Fruit fly (Drosophila melanogaster) whole organism, embryonic: ENCODE results near the gene CG15047.

Experiments
- ATbp ChIP-seq: fragments of 200-800 bp; sonication (Bioruptor generic); optimal IDR thresholded peaks from 2 replicates; lab custom pipeline; 2017; ENCODE audit warnings: missing biosample characterization, mild to moderate bottlenecking, missing genetic modification characterization, missing genetic modification reagents
- Atf3 ChIP-seq: fragments of 200-800 bp; sonication (Bioruptor generic); optimal IDR thresholded peaks from 3 replicates; lab custom pipeline; 2016; ENCODE audit warnings: missing biosample characterization, missing genetic modification characterization
- Awh ChIP-seq: fragments of 200-800 bp; sonication (Bioruptor generic); IDR thresholded peaks from 2 replicates; pipeline ENCODE4, ENCODE4 v1.3.6; 2022; ENCODE audit warnings: missing biosample characterization, missing genetic modification characterization
- CG10366 ChIP-seq: fragments of 200-800 bp; sonication (Bioruptor generic); IDR thresholded peaks from 2 replicates; pipeline ENCODE4 v1.3.6; 2022; ENCODE audit warnings: missing biosample characterization, missing genetic modification characterization
- CG10431 ChIP-seq: fragments of 200-800 bp; sonication (Bioruptor generic); optimal IDR thresholded peaks from 3 replicates; lab custom pipeline; 2018; ENCODE audit warnings: missing biosample characterization, mild to moderate bottlenecking, missing genetic modification characterization
- CG11723 ChIP-seq: fragments of 200-800 bp; sonication (Bioruptor generic); optimal IDR thresholded peaks from 2 replicates; lab custom pipeline; 2017; ENCODE audit warnings: missing biosample characterization, mild to moderate bottlenecking, missing genetic modification characterization
- CG12071 ChIP-seq: fragments of 200-800 bp; sonication (Bioruptor generic); optimal IDR thresholded peaks from 3 replicates; lab custom pipeline; 2018; ENCODE audit warnings: missing biosample characterization, mild to moderate bottlenecking, missing genetic modification characterization
- CG12104 ChIP-seq: fragments of 200-800 bp; sonication (Bioruptor generic); optimal IDR thresholded peaks from 3 replicates; lab custom pipeline; 2016; ENCODE audit warnings: missing biosample characterization, missing genetic modification characterization
- CG14441 ChIP-seq: fragments of 200-800 bp; sonication (Bioruptor generic); IDR thresholded peaks from 2 replicates; pipeline ENCODE4 v1.3.6; 2022; ENCODE audit warnings: missing biosample characterization, missing genetic modification characterization
- CG16813 ChIP-seq: fragments of 200-800 bp; sonication (Bioruptor generic); IDR thresholded peaks from 3 replicates; pipeline ENCODE4 v1.3.6; 2022; ENCODE audit warnings: missing biosample characterization, missing genetic modification characterization; ENCODE audit not compliant: partially characterized antibody
- CG17328 ChIP-seq: fragments of 200-800 bp; sonication (Bioruptor generic); IDR thresholded peaks from 2 replicates; pipeline ENCODE4 v1.3.6; 2022; ENCODE audit warnings: missing biosample characterization, missing genetic modification characterization
- CG17912 ChIP-seq: fragments of 200-800 bp; sonication (Bioruptor generic); optimal IDR thresholded peaks from 2 replicates; lab custom pipeline; 2018; ENCODE audit warnings: missing biosample characterization, mild to moderate bottlenecking, missing genetic modification characterization
- CG3065 ChIP-seq: fragments of 200-800 bp; sonication (Bioruptor generic); optimal IDR thresholded peaks from 2 replicates; lab custom pipeline; 2016; ENCODE audit warnings: missing biosample characterization, missing genetic modification characterization
- CG32772 ChIP-seq: fragments of 200-800 bp; sonication (Bioruptor generic); IDR thresholded peaks from 2 replicates; pipeline ENCODE4 v1.3.6; 2022; ENCODE audit warnings: missing biosample characterization, missing genetic modification characterization
- CG6254 ChIP-seq: fragments of 200-800 bp; sonication (Bioruptor generic); optimal IDR thresholded peaks from 3 replicates; lab custom pipeline; 2017; ENCODE audit warnings: mild to moderate bottlenecking, missing biosample characterization, missing genetic modification reagents, missing genetic modification characterization
- CG7963 ChIP-seq: fragments of 200-800 bp; sonication (Bioruptor generic); IDR thresholded peaks from 3 replicates; pipeline ENCODE4 v1.3.6; 2022; ENCODE audit warnings: missing biosample characterization, missing genetic modification characterization; ENCODE audit not compliant: partially characterized antibody
- CrebB ChIP-seq: fragments of 200-800 bp; sonication (Bioruptor generic); optimal IDR thresholded peaks from 3 replicates; lab custom pipeline; 2018; ENCODE audit warnings: missing biosample characterization, mild to moderate bottlenecking, missing genetic modification characterization
- Dad ChIP-seq: fragments of 200-800 bp; sonication (Bioruptor generic); optimal IDR thresholded peaks from 3 replicates; lab custom pipeline; 2016; ENCODE audit warnings: missing biosample characterization, missing genetic modification characterization
- E2f1 ChIP-seq: fragments of 200-800 bp; sonication (Bioruptor generic); IDR thresholded peaks from 2 replicates; pipeline ENCODE4 v1.3.6; 2022; ENCODE audit warnings: missing biosample characterization, missing genetic modification characterization
- Ets97D ChIP-seq: fragments of 200-800 bp; sonication (Bioruptor generic); optimal IDR thresholded peaks from 3 replicates; lab custom pipeline; 2016; ENCODE audit warnings: missing biosample characterization, missing genetic modification characterization
- GATAe ChIP-seq: fragments of 200-800 bp; sonication (Bioruptor generic); conservative IDR thresholded peaks from 2 replicates; pipeline ENCODE4 v1.3.6; 2022; ENCODE audit warnings: missing biosample characterization, missing genetic modification characterization
- Hey ChIP-seq: fragments of 200-800 bp; sonication (Bioruptor generic); optimal IDR thresholded peaks from 3 replicates; lab custom pipeline; 2018; ENCODE audit warnings: missing biosample characterization, mild to moderate bottlenecking, missing genetic modification characterization
- Hr78 ChIP-seq, 2 experiments: fragments of 200-800 bp in 1 of 2; fragments of >200 bp in 1 of 2; sonication (Bioruptor generic) in 1 of 2; optimal IDR thresholded peaks; 2 replicates each; lab custom pipeline; 2017 to 2019; ENCODE audit warnings: missing biosample characterization in 2 of 2, missing genetic modification characterization in 2 of 2, mild to moderate bottlenecking in 1 of 2, moderate library complexity in 1 of 2
- Hsf ChIP-seq: fragments of 200-800 bp; sonication (Bioruptor generic); optimal IDR thresholded peaks from 3 replicates; lab custom pipeline; 2016; ENCODE audit warnings: missing biosample characterization, missing genetic modification characterization
- Kr ChIP-seq: fragments of 200-800 bp; sonication (Bioruptor generic); optimal IDR thresholded peaks from 2 replicates; lab custom pipeline; 2017; ENCODE audit warnings: missing biosample characterization, mild to moderate bottlenecking, missing genetic modification characterization
- Lhr ChIP-seq: fragments of 200-800 bp; sonication (Bioruptor generic); optimal IDR thresholded peaks from 3 replicates; lab custom pipeline; 2017; ENCODE audit warnings: mild to moderate bottlenecking, missing biosample characterization, missing genetic modification reagents, missing genetic modification characterization
- Lim3 ChIP-seq: fragments of 200-800 bp; sonication (Bioruptor generic); IDR thresholded peaks from 2 replicates; pipeline ENCODE4 v1.3.6; 2022; ENCODE audit warnings: missing biosample characterization, missing genetic modification characterization
- MBD-R2 ChIP-seq: fragments of 200-800 bp; sonication (Bioruptor generic); IDR thresholded peaks from 2 replicates; pipeline ENCODE4 v1.3.6; 2022; ENCODE audit warnings: missing biosample characterization, missing genetic modification characterization
- NfI ChIP-seq: fragments of 200-800 bp; sonication (Bioruptor generic); optimal IDR thresholded peaks from 3 replicates; lab custom pipeline; 2018; ENCODE audit warnings: missing biosample characterization, mild to moderate bottlenecking, missing genetic modification characterization, moderate library complexity
- PHDP ChIP-seq: fragments of 200-800 bp; sonication (Bioruptor generic); optimal IDR thresholded peaks from 3 replicates; lab custom pipeline; 2018; ENCODE audit warnings: missing biosample characterization, mild to moderate bottlenecking, missing genetic modification characterization, moderate library complexity
- Pdp1 ChIP-seq, 2 experiments: fragments of 200-800 bp; sonication (Bioruptor generic); optimal IDR thresholded peaks; 3 replicates each; lab custom pipeline; 2016; ENCODE audit warnings: missing biosample characterization in 2 of 2, missing genetic modification characterization in 2 of 2, mild to moderate bottlenecking in 1 of 2, moderate library complexity in 1 of 2
- Ravus ChIP-seq: fragments of 200-800 bp; sonication (Bioruptor generic); IDR thresholded peaks from 2 replicates; pipeline ENCODE4 v1.3.6; 2022; ENCODE audit warnings: missing biosample characterization, missing genetic modification characterization
- Sox100B ChIP-seq: fragments of 200-800 bp; sonication (Bioruptor generic); optimal IDR thresholded peaks from 3 replicates; lab custom pipeline; 2018; ENCODE audit warnings: missing biosample characterization, mild to moderate bottlenecking, missing genetic modification characterization
- YL-1 ChIP-seq: fragments of 200-800 bp; sonication (Bioruptor generic); optimal IDR thresholded peaks from 3 replicates; lab custom pipeline; 2017; ENCODE audit warnings: missing biosample characterization, mild to moderate bottlenecking, missing genetic modification characterization
- aop ChIP-seq: fragments of 200-800 bp; sonication (Bioruptor generic); IDR thresholded peaks from 2 replicates; pipeline ENCODE4 v1.3.6; 2022; ENCODE audit warnings: missing biosample characterization, missing genetic modification characterization
- ci ChIP-seq: fragments of 200-800 bp; sonication (Bioruptor generic); IDR thresholded peaks from 3 replicates; pipeline ENCODE4 v1.3.6; 2022; ENCODE audit warnings: missing biosample characterization, missing genetic modification characterization
- en ChIP-seq: fragments of 200-800 bp; sonication (Bioruptor generic); optimal IDR thresholded peaks from 2 replicates; lab custom pipeline; 2016; ENCODE audit warnings: missing biosample characterization, missing genetic modification characterization
- fd96Cb ChIP-seq: fragments of 200-800 bp; sonication (Bioruptor generic); optimal IDR thresholded peaks from 2 replicates; lab custom pipeline; 2018; ENCODE audit warnings: missing biosample characterization, mild to moderate bottlenecking, missing genetic modification characterization, moderate library complexity
- grn ChIP-seq: fragments of 200-800 bp; sonication (Bioruptor generic); optimal IDR thresholded peaks from 3 replicates; lab custom pipeline; 2017; ENCODE audit warnings: missing biosample characterization, missing genetic modification characterization
- insv ChIP-seq, 2 experiments: fragments of 200-800 bp; sonication (Bioruptor generic); optimal IDR thresholded peaks; 3 replicates each; lab custom pipeline; 2016 to 2018; ENCODE audit warnings: missing biosample characterization in 2 of 2, missing genetic modification characterization in 2 of 2
- inv ChIP-seq: fragments of 200-800 bp; sonication (Bioruptor generic); IDR thresholded peaks from 2 replicates; pipeline ENCODE4 v1.3.6; 2022; ENCODE audit warnings: missing biosample characterization, missing genetic modification characterization; ENCODE audit not compliant: partially characterized antibody
- kay ChIP-seq: fragments of 200-800 bp; sonication (Bioruptor generic); optimal IDR thresholded peaks from 2 replicates; lab custom pipeline; 2016; ENCODE audit warnings: missing biosample characterization, missing genetic modification characterization
- lov ChIP-seq, 2 experiments: fragments of 200-800 bp in 1 of 2; fragments of >200 bp in 1 of 2; sonication (Bioruptor generic) in 1 of 2; IDR thresholded peaks in 1 of 2; optimal IDR thresholded peaks in 1 of 2; 2 replicates in 1 of 2; 3 replicates in 1 of 2; pipeline versions ENCODE4 v1.3.6 to Lab custom; 2017 to 2022; ENCODE audit warnings: missing biosample characterization in 1 of 2, missing genetic modification characterization in 1 of 2
- pb ChIP-seq: fragments of 200-800 bp; sonication (Bioruptor generic); optimal IDR thresholded peaks from 3 replicates; lab custom pipeline; 2016; ENCODE audit warnings: missing biosample characterization, missing genetic modification characterization
- row ChIP-seq: fragments of 200-800 bp; sonication (Bioruptor generic); IDR thresholded peaks from 3 replicates; pipeline ENCODE4 v1.3.6; 2022; ENCODE audit warnings: missing biosample characterization, missing genetic modification characterization
- sd ChIP-seq: fragments of 200-800 bp; sonication (Bioruptor generic); optimal IDR thresholded peaks from 3 replicates; lab custom pipeline; 2018; ENCODE audit warnings: missing biosample characterization, mild to moderate bottlenecking, missing genetic modification characterization, moderate library complexity
- slbo ChIP-seq: fragments of 200-800 bp; sonication (Bioruptor generic); IDR thresholded peaks from 2 replicates; pipeline ENCODE4 v1.3.6; 2022; ENCODE audit warnings: missing biosample characterization, missing genetic modification characterization
- trh ChIP-seq: fragments of 200-800 bp; sonication (Bioruptor generic); optimal IDR thresholded peaks from 2 replicates; lab custom pipeline; 2016; ENCODE audit warnings: missing biosample characterization, missing genetic modification characterization
- tup ChIP-seq: fragments of 200-800 bp; sonication (Bioruptor generic); optimal IDR thresholded peaks from 2 replicates; lab custom pipeline; 2016; ENCODE audit warnings: missing biosample characterization, mild to moderate bottlenecking, missing genetic modification characterization, moderate library complexity

Gene CG15047

dm6 chrX:18565630-18566319 lies 37.3 kb downstream of the CG15047 start (continued):
- TF ChIP-seq CG17912 (GFP tag; lab: Kevin White, UChicago) (no peak), tup (GFP tag; lab: Kevin White, UChicago) (no peak), E2f1 (GFP tag; lab: Robert Waterston, UW) (0 out of 2 replicates have a peak, but pooled peaks have one; percentile 11), MBD-R2 (GFP tag; lab: Robert Waterston, UW) (no peak), trh (GFP tag; lab: Kevin White, UChicago) (no peak), Ets97D (GFP tag; lab: Kevin White, UChicago) (no peak), lov (optimal IDR thresholded peaks at IDR 0.05; lab: Kevin White, UChicago) (no peak), lov (GFP tag; IDR thresholded peaks at IDR 0.05; lab: Robert Waterston, UW) (no peak), ATbp (GFP tag; lab: Kevin White, UChicago) (no peak), Awh (GFP tag; lab: Robert Waterston, UW) (0 out of 2 replicates have a peak, but pooled peaks have one; percentile 46), row (peak; percentile 54; the same call in 2 of the 3 replicates), inv (GFP tag; lab: Robert Waterston, UW) (no peak), CG10431 (GFP tag; lab: Kevin White, UChicago) (no peak), Lhr (GFP tag; lab: Kevin White, UChicago) (peak; percentile 10), slbo (GFP tag; lab: Robert Waterston, UW) (peak; percentile 10; the same call in 1 of the 2 replicates), CG16813 (peak; percentile 57), CG11723 (GFP tag; lab: Kevin White, UChicago) (no peak), CG12104 (GFP tag; lab: Kevin White, UChicago) (no peak), kay (GFP tag; lab: Kevin White, UChicago) (no peak), pb (GFP tag; lab: Kevin White, UChicago) (no peak), Hr78 (GFP tag; optimal IDR thresholded peaks at IDR 0.05; lab: Kevin White, UChicago) (no peak), CG32772 (GFP tag; lab: Robert Waterston, UW) (no peak; the same call in 1 of the 2 replicates), PHDP (tag; lab: Kevin White, UChicago) (no peak), Ravus (GFP tag; lab: Robert Waterston, UW) (no peak), CG7963 (GFP tag; lab: Robert Waterston, UW) (no peak), grn (GFP tag; lab: Kevin White, UChicago) (no peak), Hsf (GFP tag; lab: Kevin White, UChicago) (no peak), insv (GFP tag; optimal IDR thresholded peaks at IDR 0.05; lab: Kevin White, UChicago) (no peak), en (no peak), Atf3 (GFP tag; lab: Kevin White, UChicago) (no peak), CG3065 (GFP tag; lab: Kevin White, UChicago) (no peak), CG12071 (GFP tag; lab: Kevin White, UChicago) (no peak), CG14441 (peak; percentile 33; the same call in 1 of the 2 replicates), Kr (GFP tag; lab: Kevin White, UChicago) (no peak), ci (no peak; the same call in 2 of the 3 replicates), Lim3 (GFP tag; lab: Robert Waterston, UW) (no peak), CrebB (no peak), Dad (GFP tag; lab: Kevin White, UChicago) (no peak), sd (no peak), aop (GFP tag; lab: Robert Waterston, UW) (no peak), GATAe (GFP tag; lab: Robert Waterston, UW) (no peak), YL-1 (GFP tag; lab: Kevin White, UChicago) (no peak), Sox100B (GFP tag; lab: Kevin White, UChicago) (no peak), fd96Cb (tag; lab: Kevin White, UChicago) (no peak), Pdp1 (GFP tag; optimal IDR thresholded peaks at IDR 0.05; lab: Kevin White, UChicago) (no peak), NfI (GFP tag; lab: Kevin White, UChicago) (no peak), Hey (tag; lab: Kevin White, UChicago) (no peak), CG6254 (no peak), CG10366 (GFP tag; lab: Robert Waterston, UW) (no peak), CG17328 (GFP tag; lab: Robert Waterston, UW) (no peak)
